Worm (Caenorhabditis elegans): ENCODE results near the gene unc-31.

unc-31 gene

ce11 chrIV:12831609-12832500, 58.2 kb downstream of the unc-31 start (continued):
- TF ChIP-seq attf-6 (GFP tag; IDR thresholded peaks at IDR 0.05) (0 out of 2 replicates have a peak, but pooled peaks have one; percentile 36), B0019.2 (GFP tag; conservative IDR thresholded peaks at IDR 0.05) (peak; percentile 95), attf-5 (GFP tag; optimal IDR thresholded peaks at IDR 0.05) (no peak), ceh-27 (GFP tag; optimal IDR thresholded peaks at IDR 0.05) (no peak), lsl-1 (GFP tag; optimal IDR thresholded peaks at IDR 0.05) (peak; percentile 95), madf-6 (GFP tag; IDR thresholded peaks at IDR 0.05) (peak; percentile 87), ceh-79 (tag; optimal IDR thresholded peaks at IDR 0.05) (no peak), xnd-1 (tag; optimal IDR thresholded peaks at IDR 0.05) (peak; percentile 60), snpc-1.3 (tag; optimal IDR thresholded peaks at IDR 0.05; ENCODE audit: insufficient read depth) (peak; percentile 66), madf-8 (GFP tag; conservative IDR thresholded peaks at IDR 0.05) (peak; percentile 66), F33H1.4 (GFP tag; IDR thresholded peaks at IDR 0.05) (peak; percentile 70), F57C9.4 (tag; optimal IDR thresholded peaks at IDR 0.05) (no peak), F49E8.2 (tag; optimal IDR thresholded peaks at IDR 0.05; ENCODE audit: insufficient read depth) (peak; percentile 62), K12H6.12 (tag; optimal IDR thresholded peaks at IDR 0.05) (no peak), tbp1 (GFP tag; optimal IDR thresholded peaks at IDR 0.05) (peak; percentile 37), athp-1 (tag; optimal IDR thresholded peaks at IDR 0.05) (no peak), mcd-1 (GFP tag; IDR thresholded peaks at IDR 0.05) (no peak; the same call in 1 of the 2 replicates)

ce11 chrIV:12833698-12834416, 60.2 kb downstream of the unc-31 start:
- TF ChIP-seq sptf-2 (GFP tag; optimal IDR thresholded peaks at IDR 0.05) (peak; percentile 69), snpc-4 (GFP tag; optimal IDR thresholded peaks at IDR 0.05) (no peak), snpc-4 (tag; optimal IDR thresholded peaks at IDR 0.05) (peak in 2 of 4 experiments; percentile 2 to 38), B0336.3 (GFP tag; IDR thresholded peaks at IDR 0.05) (peak; percentile 58; the same call in 1 of the 2 replicates), ztf-26 (tag; optimal IDR thresholded peaks at IDR 0.05) (peak; percentile 3), ekl-4 (GFP tag; IDR thresholded peaks at IDR 0.05) (no peak), atf-7 (tag; optimal IDR thresholded peaks at IDR 0.05) (peak; percentile 84), dox-1 (GFP tag; IDR thresholded peaks at IDR 0.05) (peak; percentile 83), attf-5 (GFP tag; optimal IDR thresholded peaks at IDR 0.05) (peak; percentile 41), ztf-25 (GFP tag; IDR thresholded peaks at IDR 0.05) (no peak), let-526 (GFP tag; IDR thresholded peaks at IDR 0.05) (peak; percentile 44; the same call in 1 of the 2 replicates), pha-4 (tag; optimal IDR thresholded peaks at IDR 0.05) (peak; percentile 8), nhr-27 (tag; optimal IDR thresholded peaks at IDR 0.05) (no peak), ceh-91 (GFP tag; IDR thresholded peaks at IDR 0.05) (no peak), lir-1 (GFP tag; conservative IDR thresholded peaks at IDR 0.05) (no peak), let-607 (tag; optimal IDR thresholded peaks at IDR 0.05) (peak; percentile 81 to 88), tbp1 (GFP tag; optimal IDR thresholded peaks at IDR 0.05) (peak; percentile 14), nhr-90 (tag; optimal IDR thresholded peaks at IDR 0.05) (peak; percentile 63), akir-1 (GFP tag; optimal IDR thresholded peaks at IDR 0.05) (no peak), zfh-2 (GFP tag; conservative IDR thresholded peaks at IDR 0.05) (peak; percentile 91), snpc-1.1 (tag; optimal IDR thresholded peaks at IDR 0.05; ENCODE audit: insufficient read depth) (no peak), lin-40 (tag; optimal IDR thresholded peaks at IDR 0.05) (peak; percentile 18), egl-44 (GFP tag; IDR thresholded peaks at IDR 0.05) (peak; percentile 30; the same call in 1 of the 2 replicates), ztf-22 (GFP tag; optimal IDR thresholded peaks at IDR 0.05) (peak; percentile 56), zim-3 (tag; optimal IDR thresholded peaks at IDR 0.05) (no peak), madf-10 (tag; optimal IDR thresholded peaks at IDR 0.05) (peak; percentile 37), ceh-40 (GFP tag; IDR thresholded peaks at IDR 0.05) (no peak), ztf-3 (GFP tag; optimal IDR thresholded peaks at IDR 0.05) (no peak), ets-4 (GFP tag; optimal IDR thresholded peaks at IDR 0.05) (peak; percentile 84)

Data from whole organism, young adult.